Worm (Caenorhabditis elegans) whole organism, early embryonic: ENCODE measurements around the gene fbxa-163.

ENCODE experiments used
- aly-1 ChIP-seq: sonication (generic microtip); optimal IDR thresholded peaks from 2 replicates; lab custom pipeline; 2016; ENCODE audit warnings: missing genetic modification characterization, missing compliant biosample characterization
- ama-1 ChIP-seq: fragments of 150-350 bp; optimal IDR thresholded peaks from 2 replicates; lab custom pipeline; 2014
- ceh-13 ChIP-seq: fragments of 200-800 bp; sonication (Bioruptor generic); optimal IDR thresholded peaks from 2 replicates; lab custom pipeline; 2018; ENCODE audit warnings: mild to moderate bottlenecking, missing genetic modification characterization, missing compliant biosample characterization
- ceh-36 ChIP-seq: sonication (generic microtip); optimal IDR thresholded peaks from 2 replicates; lab custom pipeline; 2016; ENCODE audit warnings: missing genetic modification characterization, inconsistent platforms, missing compliant biosample characterization
- flt-1 ChIP-seq: fragments of 200-800 bp; sonication (Bioruptor generic); IDR thresholded peaks from 2 replicates; pipeline ENCODE4 v1.3.6; 2022; ENCODE audit warnings: missing genetic modification characterization, missing compliant biosample characterization
- hmbx-1 ChIP-seq: sonication (generic microtip); optimal IDR thresholded peaks from 2 replicates; lab custom pipeline; 2016; ENCODE audit warnings: mild to moderate bottlenecking, missing genetic modification characterization, missing compliant biosample characterization
- hnd-1 ChIP-seq: sonication (generic microtip); optimal IDR thresholded peaks from 2 replicates; lab custom pipeline; 2016; ENCODE audit warnings: missing genetic modification characterization, missing compliant biosample characterization
- pes-1 ChIP-seq: fragments of 200-800 bp; sonication (Bioruptor generic); IDR thresholded peaks from 2 replicates; pipeline ENCODE4 v1.3.6; 2022; ENCODE audit warnings: missing genetic modification reagents, missing genetic modification characterization, missing compliant biosample characterization
- scrt-1 ChIP-seq: fragments of 200-800 bp; sonication (Bioruptor generic); IDR thresholded peaks from 2 replicates; pipeline ENCODE4 v1.3.6; 2022; ENCODE audit warnings: missing genetic modification characterization, missing compliant biosample characterization
- sea-1 ChIP-seq: fragments of 200-800 bp; sonication (Bioruptor generic); conservative IDR thresholded peaks from 2 replicates; pipeline ENCODE4 v1.3.6; 2022; ENCODE audit warnings: missing genetic modification characterization, missing compliant biosample characterization
- tbx-11 ChIP-seq: fragments of 200-800 bp; sonication (Bioruptor generic); IDR thresholded peaks from 2 replicates; pipeline ENCODE4 v1.3.6; 2022; ENCODE audit warnings: missing genetic modification characterization, missing compliant biosample characterization
- tbx-37 ChIP-seq: fragments of 200-800 bp; sonication (Bioruptor generic); conservative IDR thresholded peaks from 2 replicates; pipeline ENCODE4 v1.3.6; 2022; ENCODE audit warnings: missing genetic modification reagents, missing genetic modification characterization, missing compliant biosample characterization
- tra-4 ChIP-seq: sonication (generic microtip); optimal IDR thresholded peaks from 2 replicates; lab custom pipeline; 2017; ENCODE audit warnings: missing genetic modification characterization, missing compliant biosample characterization

ce11 chrII:1606079-1606478 lies 4.5 kb downstream of the fbxa-163 start, which contains the start of gene bath-33:
- TF ChIP-seq ceh-36 (tag; lab: Kevin White, UChicago) (no peak), hnd-1 (tag; lab: Kevin White, UChicago) (no peak), ama-1 (lab: Kevin White, UChicago) (no peak), flt-1 (GFP tag; lab: Robert Waterston, UW) (no peak), hmbx-1 (tag; lab: Kevin White, UChicago) (no peak), sea-1 (GFP tag; lab: Robert Waterston, UW) (no peak), tbx-37 (GFP tag; lab: Robert Waterston, UW) (no peak), aly-1 (tag; lab: Kevin White, UChicago) (no peak), pes-1 (GFP tag; lab: Robert Waterston, UW) (no peak), scrt-1 (GFP tag; lab: Robert Waterston, UW) (no peak), ceh-13 (no peak), tra-4 (tag; lab: Kevin White, UChicago) (no peak), tbx-11 (GFP tag; lab: Robert Waterston, UW) (no peak)
